Comparison of ENCODE assay signal across 5 fruit fly cellular contexts in genomic region chr2L:2855773-2856615, dm6.
TF ChIP-seq lines count a peak whose summit lies in the region.

TSS of gene CG3104 (minus strand) at chr2L:2855778.
TSS of gene RpS21 (plus strand) at chr2L:2856070.

TF ChIP-seq in whole organism, adult, 20 proteins besides CTCF, POLR2A, EP300 and RAD21 (continued from another document):
- TF ChIP-seq CG7045 (GFP tag; optimal IDR thresholded peaks at IDR 0.05; lab: Kevin White, UChicago) (peak; percentile 83), CG33017 (tag; optimal IDR thresholded peaks at IDR 0.05; lab: Kevin White, UChicago) (peak; percentile 53)
TF ChIP-seq in whole organism, adult: peak in this region for 18.

TF ChIP-seq in whole organism, embryonic, 481 proteins besides CTCF, POLR2A, EP300 and RAD21 (continued from another document and continues in another):
- peak; percentile 62 for TF ChIP-seq CG4360 (GFP tag; IDR thresholded peaks at IDR 0.05; lab: Robert Waterston, UW)
- TF ChIP-seq Ravus (GFP tag; IDR thresholded peaks at IDR 0.05; lab: Robert Waterston, UW), result peak; percentile 54
- peak; percentile 92 for TF ChIP-seq D19A (tag; optimal IDR thresholded peaks at IDR 0.05; lab: Kevin White, UChicago)
- TF ChIP-seq odd (GFP tag; optimal IDR thresholded peaks at IDR 0.05; lab: Kevin White, UChicago), result peak; percentile 80
- peak; percentile 77 for TF ChIP-seq Dad (GFP tag; optimal IDR thresholded peaks at IDR 0.05; lab: Kevin White, UChicago)
- peak; percentile 29; the same call in 1 of the 2 replicates for TF ChIP-seq esg (GFP tag; conservative IDR thresholded peaks at IDR 0.05; lab: Robert Waterston, UW)
- TF ChIP-seq wek (GFP tag; optimal IDR thresholded peaks at IDR 0.05; lab: Kevin White, UChicago), result peak; percentile 80
- TF ChIP-seq ttk (GFP tag; IDR thresholded peaks at IDR 0.05; lab: Robert Waterston, UW), result peak; percentile 85
- peak; percentile 47; the same call in 1 of the 3 replicates for TF ChIP-seq knrl (GFP tag; IDR thresholded peaks at IDR 0.05; lab: Robert Waterston, UW; ENCODE audit: partially characterized antibody)
- TF ChIP-seq ranshi (GFP tag; IDR thresholded peaks at IDR 0.05; lab: Robert Waterston, UW), result peak; percentile 96
- peak; percentile 67 for TF ChIP-seq CG7556 (GFP tag; optimal IDR thresholded peaks at IDR 0.05; lab: Kevin White, UChicago)
- TF ChIP-seq slou (GFP tag; optimal IDR thresholded peaks at IDR 0.05; lab: Kevin White, UChicago), result peak; percentile 82
- TF ChIP-seq seq (GFP tag; IDR thresholded peaks at IDR 0.05; lab: Robert Waterston, UW), result no peak
- TF ChIP-seq usp (GFP tag; optimal IDR thresholded peaks at IDR 0.05; lab: Kevin White, UChicago), result no peak
- peak; percentile 98 for TF ChIP-seq Med (GFP tag; lab: Kevin White, UChicago)
- peak; percentile 91 for TF ChIP-seq CG14710 (tag; optimal IDR thresholded peaks at IDR 0.05; lab: Kevin White, UChicago)
- peak; percentile 95 for TF ChIP-seq Dbx (GFP tag; IDR thresholded peaks at IDR 0.05; lab: Robert Waterston, UW)
- peak; percentile 25 for TF ChIP-seq CG10462 (GFP tag; optimal IDR thresholded peaks at IDR 0.05; lab: Kevin White, UChicago)
- TF ChIP-seq stc (GFP tag; IDR thresholded peaks at IDR 0.05; lab: Robert Waterston, UW), result peak; percentile 51
- peak; percentile 91 for TF ChIP-seq row (GFP tag; IDR thresholded peaks at IDR 0.05; lab: Robert Waterston, UW)
- peak; percentile 68 for TF ChIP-seq CG3163 (GFP tag; optimal IDR thresholded peaks at IDR 0.05; lab: Kevin White, UChicago)
- TF ChIP-seq Six4 (GFP tag; optimal IDR thresholded peaks at IDR 0.05; lab: Kevin White, UChicago), result peak; percentile 74
- peak; percentile 79; the same call in 1 of the 3 replicates for TF ChIP-seq CG2199 (GFP tag; IDR thresholded peaks at IDR 0.05; lab: Robert Waterston, UW)
- peak; percentile 53 for TF ChIP-seq gro (GFP tag; optimal IDR thresholded peaks at IDR 0.05; lab: Kevin White, UChicago)
- TF ChIP-seq CG5180 (GFP tag; optimal IDR thresholded peaks at IDR 0.05; lab: Kevin White, UChicago), result peak; percentile 44
- TF ChIP-seq br (optimal IDR thresholded peaks at IDR 0.05; lab: Kevin White, UChicago), result no peak
- peak; percentile 35 for TF ChIP-seq ftz-f1 (GFP tag; optimal IDR thresholded peaks at IDR 0.05; lab: Kevin White, UChicago)
- peak; percentile 50 for TF ChIP-seq zf30C (GFP tag; optimal IDR thresholded peaks at IDR 0.05; lab: Kevin White, UChicago)
- peak; percentile 77 for TF ChIP-seq CG2889 (GFP tag; IDR thresholded peaks at IDR 0.05; lab: Robert Waterston, UW)
- TF ChIP-seq fd96Cb (tag; optimal IDR thresholded peaks at IDR 0.05; lab: Kevin White, UChicago), result peak; percentile 60
- peak; percentile 82 for TF ChIP-seq fu2 (GFP tag; optimal IDR thresholded peaks at IDR 0.05; lab: Kevin White, UChicago)
- peak in 1 of 2 experiments; percentile 77 for TF ChIP-seq eve (GFP tag; optimal IDR thresholded peaks at IDR 0.05; lab: Kevin White, UChicago)

TF ChIP-seq in whole organism, prepupa, 60 proteins besides CTCF, POLR2A, EP300 and RAD21 (continued from another document and continues in another):
- TF ChIP-seq achi (GFP tag; optimal IDR thresholded peaks at IDR 0.05; lab: Kevin White, UChicago) (peak; percentile 99), CG4318 (GFP tag; optimal IDR thresholded peaks at IDR 0.05; lab: Kevin White, UChicago) (peak; percentile 13), topi (GFP tag; optimal IDR thresholded peaks at IDR 0.05; lab: Kevin White, UChicago) (peak; percentile 71), cyc (GFP tag; optimal IDR thresholded peaks at IDR 0.05; lab: Kevin White, UChicago) (peak; percentile 84), CG8632 (GFP tag; optimal IDR thresholded peaks at IDR 0.05; lab: Kevin White, UChicago) (peak; percentile 52), CG9139 (GFP tag; optimal IDR thresholded peaks at IDR 0.05; lab: Kevin White, UChicago) (peak; percentile 16), Hr38 (GFP tag; optimal IDR thresholded peaks at IDR 0.05; lab: Kevin White, UChicago) (no peak), Eip75B (GFP tag; optimal IDR thresholded peaks at IDR 0.05; lab: Kevin White, UChicago) (peak; percentile 53), eg (GFP tag; IDR thresholded peaks at IDR 0.05; lab: Robert Waterston, UW) (peak; percentile 83), CG8319 (GFP tag; optimal IDR thresholded peaks at IDR 0.05; lab: Kevin White, UChicago) (peak; percentile 51), CG6792 (GFP tag; optimal IDR thresholded peaks at IDR 0.05; lab: Kevin White, UChicago) (peak; percentile 62), Blimp-1 (GFP tag; optimal IDR thresholded peaks at IDR 0.05; lab: Kevin White, UChicago) (peak; percentile 55), CG16779 (tag; optimal IDR thresholded peaks at IDR 0.05; lab: Kevin White, UChicago) (peak; percentile 48), svp (GFP tag; lab: Kevin White, UChicago) (peak; percentile 70), CG31627 (GFP tag; optimal IDR thresholded peaks at IDR 0.05; lab: Kevin White, UChicago) (peak; percentile 85), fd85E (GFP tag; optimal IDR thresholded peaks at IDR 0.05; lab: Kevin White, UChicago) (no peak), Met (GFP tag; optimal IDR thresholded peaks at IDR 0.05; lab: Kevin White, UChicago) (peak; percentile 71), OdsH (GFP tag; optimal IDR thresholded peaks at IDR 0.05; lab: Kevin White, UChicago) (peak; percentile 68), CG6854 (GFP tag; optimal IDR thresholded peaks at IDR 0.05; lab: Kevin White, UChicago) (peak; percentile 72), CG11762 (GFP tag; optimal IDR thresholded peaks at IDR 0.05; lab: Kevin White, UChicago; ENCODE audit: insufficient read depth) (peak; percentile 45), CG32006 (GFP tag; optimal IDR thresholded peaks at IDR 0.05; lab: Kevin White, UChicago) (peak; percentile 46), CG6808 (GFP tag; optimal IDR thresholded peaks at IDR 0.05; lab: Kevin White, UChicago) (peak; percentile 56), CG3919 (GFP tag; optimal IDR thresholded peaks at IDR 0.05; lab: Kevin White, UChicago) (peak; percentile 81), CG15336 (GFP tag; IDR thresholded peaks at IDR 0.05; lab: Robert Waterston, UW) (no peak), CG8119 (GFP tag; IDR thresholded peaks at IDR 0.05; lab: Robert Waterston, UW) (no peak), fkh (GFP tag; optimal IDR thresholded peaks at IDR 0.05; lab: Kevin White, UChicago) (peak; percentile 73), acj6 (GFP tag; optimal IDR thresholded peaks at IDR 0.05; lab: Kevin White, UChicago) (peak; percentile 59), CG10631 (GFP tag; optimal IDR thresholded peaks at IDR 0.05; lab: Kevin White, UChicago) (peak; percentile 54), Sox102F (GFP tag; optimal IDR thresholded peaks at IDR 0.05; lab: Kevin White, UChicago) (peak; percentile 62), pdm3 (GFP tag; optimal IDR thresholded peaks at IDR 0.05; lab: Kevin White, UChicago) (peak; percentile 70), lz (GFP tag; optimal IDR thresholded peaks at IDR 0.05; lab: Kevin White, UChicago) (peak; percentile 78), net (GFP tag; optimal IDR thresholded peaks at IDR 0.05; lab: Kevin White, UChicago) (peak; percentile 71), CG7368 (GFP tag; optimal IDR thresholded peaks at IDR 0.05; lab: Kevin White, UChicago) (peak; percentile 64)

TF ChIP-seq in whole organism, pupa, 21 proteins besides CTCF, POLR2A, EP300 and RAD21 (continued from another document):
- peak; percentile 36; the same call in 1 of the 2 replicates for TF ChIP-seq CG32121 (GFP tag; IDR thresholded peaks at IDR 0.05; lab: Robert Waterston, UW)
TF ChIP-seq in whole organism, pupa: peak in this region for 16.

TF ChIP-seq in whole organism, wandering third instar larva, 38 proteins besides CTCF, POLR2A, EP300 and RAD21 (continued from another document):
- TF ChIP-seq OdsH (GFP tag; optimal IDR thresholded peaks at IDR 0.05; lab: Kevin White, UChicago) (peak; percentile 73), Abd-B (GFP tag; optimal IDR thresholded peaks at IDR 0.05; lab: Kevin White, UChicago) (no peak), Rel (GFP tag; optimal IDR thresholded peaks at IDR 0.05; lab: Kevin White, UChicago) (no peak), Rel (tag; optimal IDR thresholded peaks at IDR 0.05; lab: Kevin White, UChicago) (peak; percentile 53), tai (GFP tag; optimal IDR thresholded peaks at IDR 0.05; lab: Kevin White, UChicago) (peak; percentile 38), rgr (GFP tag; optimal IDR thresholded peaks at IDR 0.05; lab: Kevin White, UChicago) (peak; percentile 91), CrebA (GFP tag; optimal IDR thresholded peaks at IDR 0.05; lab: Kevin White, UChicago; ENCODE audit: borderline replicate concordance) (peak; percentile 4), Vsx2 (GFP tag; optimal IDR thresholded peaks at IDR 0.05; lab: Kevin White, UChicago; ENCODE audit: partially characterized antibody) (no peak), jim (GFP tag; optimal IDR thresholded peaks at IDR 0.05; lab: Kevin White, UChicago) (peak; percentile 25), sage (GFP tag; optimal IDR thresholded peaks at IDR 0.05; lab: Kevin White, UChicago) (peak; percentile 52), usp (GFP tag; optimal IDR thresholded peaks at IDR 0.05; lab: Kevin White, UChicago) (no peak), Sp1 (GFP tag; optimal IDR thresholded peaks at IDR 0.05; lab: Kevin White, UChicago) (peak; percentile 84), h (GFP tag; optimal IDR thresholded peaks at IDR 0.05; lab: Kevin White, UChicago) (peak; percentile 84), Hr83 (GFP tag; optimal IDR thresholded peaks at IDR 0.05; lab: Kevin White, UChicago; ENCODE audit: poor library complexity, severe bottlenecking) (peak; percentile 87), sv (GFP tag; optimal IDR thresholded peaks at IDR 0.05; lab: Kevin White, UChicago) (peak; percentile 70), N (GFP tag; optimal IDR thresholded peaks at IDR 0.05; lab: Kevin White, UChicago) (no peak), woc (GFP tag; optimal IDR thresholded peaks at IDR 0.05; lab: Kevin White, UChicago) (peak; percentile 59)
